Worm (Caenorhabditis elegans) whole organism, early embryonic: ENCODE data around the gene ajm-1.

Source experiments
- ceh-36 ChIP-seq: sonication (generic microtip); optimal IDR thresholded peaks from 2 replicates; lab custom pipeline; 2016; ENCODE audit warnings: missing genetic modification characterization, inconsistent platforms, missing compliant biosample characterization
- flt-1 ChIP-seq: fragments of 200-800 bp; sonication (Bioruptor generic); IDR thresholded peaks from 2 replicates; pipeline ENCODE4 v1.3.6; 2022; ENCODE audit warnings: missing genetic modification characterization, missing compliant biosample characterization
- hmg-4 ChIP-seq: fragments of 200-800 bp; sonication (Bioruptor generic); optimal IDR thresholded peaks from 2 replicates; lab custom pipeline; 2018; ENCODE audit warnings: mild to moderate bottlenecking, missing genetic modification characterization, missing compliant biosample characterization
- hnd-1 ChIP-seq: sonication (generic microtip); optimal IDR thresholded peaks from 2 replicates; lab custom pipeline; 2016; ENCODE audit warnings: missing genetic modification characterization, missing compliant biosample characterization
- pes-1 ChIP-seq: fragments of 200-800 bp; sonication (Bioruptor generic); IDR thresholded peaks from 2 replicates; pipeline ENCODE4 v1.3.6; 2022; ENCODE audit warnings: missing genetic modification reagents, missing genetic modification characterization, missing compliant biosample characterization
- scrt-1 ChIP-seq: fragments of 200-800 bp; sonication (Bioruptor generic); IDR thresholded peaks from 2 replicates; pipeline ENCODE4 v1.3.6; 2022; ENCODE audit warnings: missing genetic modification characterization, missing compliant biosample characterization

- TF ChIP-seq pes-1 (GFP tag; lab: Robert Waterston, UW) (no peak), flt-1 (GFP tag; lab: Robert Waterston, UW) (no peak), ceh-36 (tag; lab: Kevin White, UChicago) (no peak), scrt-1 (GFP tag; lab: Robert Waterston, UW) (no peak), hnd-1 (tag; lab: Kevin White, UChicago) (no peak), hmg-4 (GFP tag; lab: Kevin White, UChicago) (no peak)
These were observed 25.1 kb downstream of the ajm-1 start for ce11 chrX:9107866-9108265.
